Fruit fly (Drosophila melanogaster) whole organism, embryonic: ENCODE data around the gene Setx.

Experiments
- Abd-B ChIP-seq: fragments of 200-800 bp; sonication (Bioruptor generic); optimal IDR thresholded peaks from 2 replicates; lab custom pipeline; 2018; ENCODE audit warnings: missing biosample characterization, mild to moderate bottlenecking, missing genetic modification characterization, moderate library complexity
- Ada2b ChIP-seq: fragments of 200-800 bp; sonication (Bioruptor generic); IDR thresholded peaks from 2 replicates; pipeline ENCODE4 v1.3.6; 2022; ENCODE audit warnings: missing biosample characterization, missing genetic modification characterization
- CG10209 ChIP-seq: fragments of 200-800 bp; sonication (Bioruptor generic); optimal IDR thresholded peaks from 3 replicates; lab custom pipeline; 2017; ENCODE audit warnings: missing biosample characterization, mild to moderate bottlenecking, missing genetic modification characterization, missing genetic modification reagents
- CG10274 ChIP-seq: fragments of 200-800 bp; sonication (Bioruptor generic); optimal IDR thresholded peaks from 3 replicates; lab custom pipeline; 2017; ENCODE audit warnings: missing biosample characterization, mild to moderate bottlenecking, missing genetic modification characterization
- CG10565 ChIP-seq: fragments of 200-800 bp; sonication (Bioruptor generic); optimal IDR thresholded peaks from 3 replicates; lab custom pipeline; 2016; ENCODE audit warnings: missing biosample characterization, mild to moderate bottlenecking, missing genetic modification characterization
- CG10959 ChIP-seq: fragments of 200-800 bp; sonication (Bioruptor generic); IDR thresholded peaks from 2 replicates; pipeline ENCODE4 v1.3.6; 2022; ENCODE audit warnings: missing biosample characterization, missing genetic modification characterization
- CG11085 ChIP-seq: fragments of 200-800 bp; sonication (Bioruptor generic); IDR thresholded peaks from 2 replicates; pipeline ENCODE4 v1.3.6; 2022; ENCODE audit warnings: missing biosample characterization, missing genetic modification characterization
- CG1233 ChIP-seq: fragments of 200-800 bp; sonication (Bioruptor generic); optimal IDR thresholded peaks from 4 replicates; lab custom pipeline; 2018; ENCODE audit warnings: missing biosample characterization, mild to moderate bottlenecking, missing genetic modification characterization
- CG13894 ChIP-seq: fragments of 200-800 bp; sonication (Bioruptor generic); optimal IDR thresholded peaks from 3 replicates; lab custom pipeline; 2018; ENCODE audit warnings: missing biosample characterization, mild to moderate bottlenecking, missing genetic modification characterization, moderate library complexity
- CG14860 ChIP-seq: fragments of 200-800 bp; sonication (Bioruptor generic); IDR thresholded peaks from 3 replicates; pipeline ENCODE4 v1.3.6; 2022; ENCODE audit warnings: missing biosample characterization, missing genetic modification characterization; ENCODE audit not compliant: partially characterized antibody
- CG1603 ChIP-seq: fragments of 200-800 bp; sonication (Bioruptor generic); optimal IDR thresholded peaks from 2 replicates; lab custom pipeline; 2019; ENCODE audit warnings: missing biosample characterization, mild to moderate bottlenecking, missing genetic modification characterization, moderate library complexity
- CG16863 ChIP-seq: fragments of 200-800 bp; sonication (Bioruptor generic); optimal IDR thresholded peaks from 3 replicates; lab custom pipeline; 2016; ENCODE audit warnings: missing biosample characterization, missing genetic modification characterization
- CG17385 ChIP-seq: fragments of 200-800 bp; sonication (Bioruptor generic); optimal IDR thresholded peaks from 3 replicates; lab custom pipeline; 2018; ENCODE audit warnings: missing biosample characterization, mild to moderate bottlenecking, missing genetic modification characterization
- CG30403 ChIP-seq: fragments of 200-800 bp; sonication (Bioruptor generic); optimal IDR thresholded peaks from 3 replicates; lab custom pipeline; 2016; ENCODE audit warnings: missing biosample characterization, missing genetic modification characterization
- CG3163 ChIP-seq: fragments of 200-800 bp; sonication (Bioruptor generic); optimal IDR thresholded peaks from 3 replicates; lab custom pipeline; 2016; ENCODE audit warnings: missing biosample characterization, missing genetic modification characterization
- CG34376 ChIP-seq: fragments of 200-800 bp; sonication (Bioruptor generic); optimal IDR thresholded peaks from 2 replicates; lab custom pipeline; 2018; ENCODE audit warnings: missing biosample characterization, mild to moderate bottlenecking, missing genetic modification characterization
- CG4328 ChIP-seq: fragments of 200-800 bp; sonication (Bioruptor generic); optimal IDR thresholded peaks from 3 replicates; lab custom pipeline; 2017; ENCODE audit warnings: missing biosample characterization, missing genetic modification reagents, missing genetic modification characterization
- CG43689 ChIP-seq: fragments of 200-800 bp; sonication (Bioruptor generic); IDR thresholded peaks from 2 replicates; pipeline ENCODE4 v1.3.6; 2022; ENCODE audit warnings: missing biosample characterization, missing genetic modification characterization
- CG6813 ChIP-seq: fragments of 200-800 bp; sonication (Bioruptor generic); optimal IDR thresholded peaks from 2 replicates; lab custom pipeline; 2017; ENCODE audit warnings: missing biosample characterization, missing genetic modification characterization, mild to moderate bottlenecking, moderate library complexity, missing genetic modification reagents
- CG7372 ChIP-seq: fragments of 200-800 bp; sonication (Bioruptor generic); IDR thresholded peaks from 2 replicates; pipeline ENCODE4 v1.3.6; 2022; ENCODE audit warnings: missing biosample characterization, missing genetic modification characterization
- CG8944 ChIP-seq: fragments of 200-800 bp; sonication (Bioruptor generic); optimal IDR thresholded peaks from 3 replicates; lab custom pipeline; 2016; ENCODE audit warnings: missing biosample characterization, missing genetic modification characterization
- CG9215 ChIP-seq: fragments of 200-800 bp; sonication (Bioruptor generic); IDR thresholded peaks from 2 replicates; pipeline ENCODE4 v1.3.6; 2022; ENCODE audit warnings: missing biosample characterization, missing genetic modification characterization
- CG9817 ChIP-seq: fragments of 200-800 bp; sonication (Bioruptor generic); optimal IDR thresholded peaks from 2 replicates; lab custom pipeline; 2018; ENCODE audit warnings: missing biosample characterization, mild to moderate bottlenecking, missing genetic modification characterization, moderate library complexity
- CTCF ChIP-seq: fragments of 200-800 bp; sonication (Bioruptor generic); optimal IDR thresholded peaks from 2 replicates; lab custom pipeline; 2017; ENCODE audit warnings: missing biosample characterization, mild to moderate bottlenecking, missing genetic modification characterization, moderate library complexity
- Elba2 ChIP-seq: fragments of 200-800 bp; sonication (Bioruptor generic); optimal IDR thresholded peaks from 3 replicates; lab custom pipeline; 2016; ENCODE audit warnings: missing biosample characterization, missing genetic modification characterization
- Hr39 ChIP-seq: fragments of >200 bp; optimal IDR thresholded peaks from 2 replicates; lab custom pipeline; 2017
- Med ChIP-seq: fragments of 200-800 bp; sonication (Bioruptor generic); peaks from one replicate; lab custom pipeline; 2016; ENCODE audit warnings: missing biosample characterization, missing genetic modification characterization, mild to moderate bottlenecking, inconsistent platforms, moderate library complexity
- NC2β ChIP-seq: fragments of 200-800 bp; sonication (Bioruptor generic); optimal IDR thresholded peaks from 2 replicates; lab custom pipeline; 2016; ENCODE audit warnings: missing biosample characterization, missing genetic modification characterization
- NFAT ChIP-seq: fragments of 200-800 bp; sonication (Bioruptor generic); IDR thresholded peaks from 2 replicates; pipeline ENCODE4 v1.3.6; 2022; ENCODE audit warnings: missing biosample characterization, missing genetic modification characterization
- Neu2 ChIP-seq: fragments of 200-800 bp; sonication (Bioruptor generic); optimal IDR thresholded peaks from 3 replicates; lab custom pipeline; 2016; ENCODE audit warnings: missing biosample characterization, missing genetic modification characterization, borderline replicate concordance
- Nf-YB ChIP-seq: fragments of 200-800 bp; sonication (Bioruptor generic); optimal IDR thresholded peaks from 3 replicates; lab custom pipeline; 2019; ENCODE audit warnings: missing biosample characterization, mild to moderate bottlenecking, missing genetic modification characterization, moderate library complexity
- Nf-YC ChIP-seq: fragments of 200-800 bp; optimal IDR thresholded peaks from 3 replicates; lab custom pipeline; 2019; ENCODE audit warnings: missing biosample characterization, mild to moderate bottlenecking, missing genetic modification characterization, moderate library complexity
- Usf ChIP-seq: fragments of 200-800 bp; sonication (Bioruptor generic); optimal IDR thresholded peaks from 2 replicates; lab custom pipeline; 2017; ENCODE audit warnings: missing genotype, missing biosample characterization, missing genetic modification characterization
- ase ChIP-seq: fragments of 200-800 bp; sonication (Bioruptor generic); IDR thresholded peaks from 3 replicates; pipeline ENCODE4 v1.3.6; 2022; ENCODE audit warnings: missing biosample characterization, missing genetic modification characterization
- az2 ChIP-seq: fragments of 200-800 bp; sonication (Bioruptor generic); optimal IDR thresholded peaks from 3 replicates; lab custom pipeline; 2016; ENCODE audit warnings: missing biosample characterization, missing genetic modification characterization
- caup ChIP-seq: fragments of 200-800 bp; sonication (Bioruptor generic); optimal IDR thresholded peaks from 3 replicates; lab custom pipeline; 2017; ENCODE audit warnings: missing biosample characterization, mild to moderate bottlenecking, missing genetic modification characterization, moderate library complexity; ENCODE audit not compliant: severe bottlenecking
- da ChIP-seq: fragments of 200-800 bp; sonication (Bioruptor generic); optimal IDR thresholded peaks from 2 replicates; lab custom pipeline; 2016; ENCODE audit warnings: missing biosample characterization, missing genetic modification characterization
- dimm ChIP-seq: fragments of 200-800 bp; sonication (Bioruptor generic); IDR thresholded peaks from 2 replicates; pipeline ENCODE4 v1.3.6; 2022; ENCODE audit warnings: missing biosample characterization, missing genetic modification characterization
- en ChIP-seq: fragments of 200-800 bp; sonication (Bioruptor generic); optimal IDR thresholded peaks from 2 replicates; lab custom pipeline; 2016; ENCODE audit warnings: missing biosample characterization, missing genetic modification characterization
- grn ChIP-seq: fragments of 200-800 bp; sonication (Bioruptor generic); optimal IDR thresholded peaks from 3 replicates; lab custom pipeline; 2017; ENCODE audit warnings: missing biosample characterization, missing genetic modification characterization
- gsb-n ChIP-seq: fragments of 200-800 bp; sonication (Bioruptor generic); optimal IDR thresholded peaks from 3 replicates; lab custom pipeline; 2018; ENCODE audit warnings: missing biosample characterization, mild to moderate bottlenecking, missing genetic modification characterization
- ind ChIP-seq: fragments of 200-800 bp; sonication (Bioruptor generic); optimal IDR thresholded peaks from 3 replicates; lab custom pipeline; 2016; ENCODE audit warnings: missing biosample characterization, missing genetic modification characterization
- kni ChIP-seq: fragments of 200-800 bp; sonication (Bioruptor generic); optimal IDR thresholded peaks from 3 replicates; lab custom pipeline; 2017; ENCODE audit warnings: mild to moderate bottlenecking, missing biosample characterization, missing genetic modification reagents, missing genetic modification characterization
- pan ChIP-seq, 4 experiments: fragments of >200 bp in 3 of 4; fragments of 200-800 bp in 1 of 4; sonication (Bioruptor generic) in 1 of 4; optimal IDR thresholded peaks in 3 of 4; IDR thresholded peaks in 1 of 4; 2 replicates each; pipeline versions ENCODE4 v1.3.6 to Lab custom; 2017 to 2022; ENCODE audit warnings: missing biosample characterization in 2 of 4, missing genetic modification characterization in 2 of 4, mixed read lengths in 1 of 4
- phol ChIP-seq: fragments of 200-800 bp; sonication (Bioruptor generic); optimal IDR thresholded peaks from 3 replicates; lab custom pipeline; 2018; ENCODE audit warnings: missing biosample characterization, mild to moderate bottlenecking, missing genetic modification characterization, moderate library complexity
- salm ChIP-seq: fragments of 200-800 bp; sonication (Bioruptor generic); optimal IDR thresholded peaks from 2 replicates; lab custom pipeline; 2018; ENCODE audit warnings: missing biosample characterization, mild to moderate bottlenecking, missing genetic modification characterization
- scrt ChIP-seq: fragments of 200-800 bp; sonication (Bioruptor generic); optimal IDR thresholded peaks from 2 replicates; lab custom pipeline; 2018; ENCODE audit warnings: missing biosample characterization, mild to moderate bottlenecking, missing genetic modification characterization, moderate library complexity
- sens ChIP-seq: fragments of 200-800 bp; sonication (Bioruptor generic); peaks from one replicate; lab custom pipeline; 2016; ENCODE audit warnings: missing biosample characterization, missing genetic modification characterization
- sna ChIP-seq: fragments of 200-800 bp; sonication (Bioruptor generic); IDR thresholded peaks from 2 replicates; pipeline ENCODE4 v1.3.6; 2022; ENCODE audit warnings: missing biosample characterization, missing genetic modification characterization; ENCODE audit not compliant: partially characterized antibody

Gene Setx

dm6 chr3L:8153206-8153996 is 16.1 kb upstream of the Setx start (continued):
- TF ChIP-seq Neu2 (no peak), CG10209 (GFP tag; lab: Kevin White, UChicago) (peak; percentile 58), CG3163 (GFP tag; lab: Kevin White, UChicago) (no peak), CG9817 (peak; percentile 20), CG10959 (GFP tag; lab: Robert Waterston, UW) (no peak), Med (GFP tag; lab: Kevin White, UChicago) (peak; percentile 84), CG1233 (GFP tag; lab: Kevin White, UChicago) (no peak), grn (GFP tag; lab: Kevin White, UChicago) (peak; percentile 34), gsb-n (tag; lab: Kevin White, UChicago) (peak; percentile 10), CG4328 (peak; percentile 18), Elba2 (GFP tag; lab: Kevin White, UChicago) (no peak), CG1603 (tag; lab: Kevin White, UChicago) (peak; percentile 63), Usf (GFP tag; lab: Kevin White, UChicago) (no peak), Nf-YB (GFP tag; lab: Kevin White, UChicago) (no peak), dimm (no peak), en (GFP tag; lab: Kevin White, UChicago) (no peak), scrt (GFP tag; lab: Kevin White, UChicago) (peak; percentile 32), Abd-B (GFP tag; lab: Kevin White, UChicago) (peak; percentile 33), Hr39 (lab: Kevin White, UChicago) (no peak), az2 (GFP tag; lab: Kevin White, UChicago) (peak; percentile 51), CG6813 (GFP tag; lab: Kevin White, UChicago) (peak; percentile 41), NFAT (GFP tag; lab: Robert Waterston, UW) (no peak), phol (tag; lab: Kevin White, UChicago) (peak; percentile 69), CG16863 (GFP tag; lab: Kevin White, UChicago) (peak; percentile 37), sens (GFP tag; lab: Kevin White, UChicago) (peak; percentile 92), NC2β (peak; percentile 10), CG9215 (no peak), CTCF (GFP tag; lab: Kevin White, UChicago) (no peak), Ada2b (peak; percentile 50), da (GFP tag; lab: Kevin White, UChicago) (no peak), CG30403 (GFP tag; lab: Kevin White, UChicago) (peak; percentile 46), pan (optimal IDR thresholded peaks at IDR 0.05; lab: Kevin White, UChicago) (no peak), pan (GFP tag; optimal IDR thresholded peaks at IDR 0.05 in 1 of 2, IDR thresholded peaks at IDR 0.05 in 1 of 2) (peak in 1 of 2 experiments; percentile 69), CG14860 (GFP tag; lab: Robert Waterston, UW) (no peak), CG10274 (GFP tag; lab: Kevin White, UChicago) (peak; percentile 31), Nf-YC (tag; lab: Kevin White, UChicago) (no peak), ase (GFP tag; lab: Robert Waterston, UW) (peak; percentile 60; the same call in 1 of the 3 replicates), CG34376 (GFP tag; lab: Kevin White, UChicago) (no peak), CG7372 (GFP tag; lab: Robert Waterston, UW) (no peak), CG13894 (tag; lab: Kevin White, UChicago) (no peak), caup (GFP tag; lab: Kevin White, UChicago) (no peak), ind (GFP tag; lab: Kevin White, UChicago) (peak; percentile 64), salm (peak; percentile 1), sna (no peak), CG8944 (peak; percentile 42), CG10565 (GFP tag; lab: Kevin White, UChicago) (no peak), CG17385 (GFP tag; lab: Kevin White, UChicago) (peak; percentile 66), CG43689 (GFP tag; lab: Robert Waterston, UW) (no peak; the same call in 1 of the 2 replicates), kni (GFP tag; lab: Kevin White, UChicago) (no peak), CG11085 (GFP tag; lab: Robert Waterston, UW) (0 out of 2 replicates have a peak, but pooled peaks have one; percentile 14)
